Fruit fly (Drosophila melanogaster) whole organism, embryonic: ENCODE results near the gene CG33643.

Experiments
- CG10267 ChIP-seq: fragments of 200-800 bp; sonication (Bioruptor generic); optimal IDR thresholded peaks from 2 replicates; lab custom pipeline; 2018; ENCODE audit warnings: missing biosample characterization, mild to moderate bottlenecking, missing genetic modification characterization, moderate library complexity
- CG11504 ChIP-seq: fragments of 200-800 bp; sonication (Bioruptor generic); optimal IDR thresholded peaks from 3 replicates; lab custom pipeline; 2019; ENCODE audit warnings: missing biosample characterization, mild to moderate bottlenecking, missing genetic modification characterization, moderate library complexity
- CG11695 ChIP-seq: fragments of 200-800 bp; sonication (Bioruptor generic); IDR thresholded peaks from 3 replicates; pipeline ENCODE4 v1.3.6; 2022; ENCODE audit warnings: missing biosample characterization, missing genetic modification characterization
- CG12071 ChIP-seq: fragments of 200-800 bp; sonication (Bioruptor generic); optimal IDR thresholded peaks from 3 replicates; lab custom pipeline; 2018; ENCODE audit warnings: missing biosample characterization, mild to moderate bottlenecking, missing genetic modification characterization
- CG12104 ChIP-seq: fragments of 200-800 bp; sonication (Bioruptor generic); optimal IDR thresholded peaks from 3 replicates; lab custom pipeline; 2016; ENCODE audit warnings: missing biosample characterization, missing genetic modification characterization
- CG12236 ChIP-seq: fragments of 200-800 bp; sonication (Bioruptor generic); optimal IDR thresholded peaks from 2 replicates; lab custom pipeline; 2016; ENCODE audit warnings: missing biosample characterization, missing genetic modification characterization
- CG12659 ChIP-seq: fragments of 200-800 bp; sonication (Bioruptor generic); optimal IDR thresholded peaks from 3 replicates; lab custom pipeline; 2017; ENCODE audit warnings: mild to moderate bottlenecking, missing biosample characterization, missing genetic modification reagents, missing genetic modification characterization
- CG14014 ChIP-seq: fragments of 200-800 bp; sonication (Bioruptor generic); IDR thresholded peaks from 2 replicates; pipeline ENCODE4 v1.3.6; 2022; ENCODE audit warnings: missing biosample characterization, missing genetic modification characterization
- CG16779 ChIP-seq: fragments of 200-800 bp; sonication (Bioruptor generic); IDR thresholded peaks from 2 replicates; pipeline ENCODE4 v1.3.6; 2022; ENCODE audit warnings: missing biosample characterization, missing genetic modification characterization
- CG18262 ChIP-seq: fragments of 200-800 bp; optimal IDR thresholded peaks from 3 replicates; lab custom pipeline; 2019; ENCODE audit warnings: missing biosample characterization, mild to moderate bottlenecking, missing genetic modification characterization, moderate library complexity
- CG18764 ChIP-seq: fragments of 200-800 bp; sonication (Bioruptor generic); optimal IDR thresholded peaks from 3 replicates; lab custom pipeline; 2016; ENCODE audit warnings: missing biosample characterization, missing genetic modification characterization
- CG2120 ChIP-seq: fragments of 200-800 bp; sonication (Bioruptor generic); optimal IDR thresholded peaks from 3 replicates; lab custom pipeline; 2016; ENCODE audit warnings: missing biosample characterization, missing genetic modification characterization
- CG30403 ChIP-seq: fragments of 200-800 bp; sonication (Bioruptor generic); optimal IDR thresholded peaks from 3 replicates; lab custom pipeline; 2016; ENCODE audit warnings: missing biosample characterization, missing genetic modification characterization
- CG3065 ChIP-seq: fragments of 200-800 bp; sonication (Bioruptor generic); optimal IDR thresholded peaks from 2 replicates; lab custom pipeline; 2016; ENCODE audit warnings: missing biosample characterization, missing genetic modification characterization
- CG31224 ChIP-seq: fragments of 200-800 bp; sonication (Bioruptor generic); IDR thresholded peaks from 2 replicates; pipeline ENCODE4 v1.3.6; 2022; ENCODE audit warnings: missing biosample characterization, missing genetic modification characterization
- CG32532 ChIP-seq: fragments of 200-800 bp; sonication (Bioruptor generic); IDR thresholded peaks from 2 replicates; pipeline ENCODE4 v1.3.6; 2022; ENCODE audit warnings: missing biosample characterization, missing genetic modification characterization
- CG4328 ChIP-seq: fragments of 200-800 bp; sonication (Bioruptor generic); optimal IDR thresholded peaks from 3 replicates; lab custom pipeline; 2017; ENCODE audit warnings: missing biosample characterization, missing genetic modification reagents, missing genetic modification characterization
- CG6765 ChIP-seq: fragments of 200-800 bp; sonication (Bioruptor generic); optimal IDR thresholded peaks from 3 replicates; lab custom pipeline; 2017; ENCODE audit warnings: missing biosample characterization, mild to moderate bottlenecking, missing genetic modification characterization
- CG6791 ChIP-seq: fragments of 200-800 bp; sonication (Bioruptor generic); IDR thresholded peaks from 3 replicates; pipeline ENCODE4 v1.3.6; 2022; ENCODE audit warnings: missing biosample characterization, missing genetic modification characterization; ENCODE audit not compliant: partially characterized antibody
- CG7786 ChIP-seq: fragments of 200-800 bp; sonication (Bioruptor generic); optimal IDR thresholded peaks from 2 replicates; lab custom pipeline; 2016; ENCODE audit warnings: missing biosample characterization, missing genetic modification characterization
- CG8290 ChIP-seq, 3 experiments: fragments of 200-800 bp; sonication (Bioruptor generic); optimal IDR thresholded peaks; 2 replicates each; lab custom pipeline; 2016 to 2019; ENCODE audit warnings: missing biosample characterization in 3 of 3, missing genetic modification characterization in 3 of 3, mild to moderate bottlenecking in 2 of 3, moderate library complexity in 1 of 3
- CG9215 ChIP-seq: fragments of 200-800 bp; sonication (Bioruptor generic); IDR thresholded peaks from 2 replicates; pipeline ENCODE4 v1.3.6; 2022; ENCODE audit warnings: missing biosample characterization, missing genetic modification characterization
- Chrac-16 ChIP-seq: fragments of 200-800 bp; sonication (Bioruptor generic); optimal IDR thresholded peaks from 3 replicates; lab custom pipeline; 2016; ENCODE audit warnings: missing biosample characterization, missing genetic modification characterization
- Dfd ChIP-seq, 2 experiments: fragments of >200 bp; optimal IDR thresholded peaks; 2 replicates each; lab custom pipeline; 2017; ENCODE audit warnings: missing biosample characterization in 2 of 2, missing genetic modification characterization in 2 of 2
- Dll ChIP-seq: fragments of 200-800 bp; sonication (Bioruptor generic); IDR thresholded peaks from 4 replicates; pipeline ENCODE4 v1.3.6; 2022; ENCODE audit warnings: missing biosample characterization, missing genetic modification characterization; ENCODE audit not compliant: partially characterized antibody
- Hand ChIP-seq: fragments of 200-800 bp; sonication (Bioruptor generic); optimal IDR thresholded peaks from 2 replicates; lab custom pipeline; 2017; ENCODE audit warnings: mild to moderate bottlenecking, missing biosample characterization, missing genetic modification reagents, missing genetic modification characterization
- Jarid2 ChIP-seq: fragments of 200-800 bp; sonication (Bioruptor generic); optimal IDR thresholded peaks from 3 replicates; lab custom pipeline; 2017; ENCODE audit warnings: mild to moderate bottlenecking, missing biosample characterization, missing genetic modification reagents, missing genetic modification characterization
- NFAT ChIP-seq: fragments of 200-800 bp; sonication (Bioruptor generic); IDR thresholded peaks from 2 replicates; pipeline ENCODE4 v1.3.6; 2022; ENCODE audit warnings: missing biosample characterization, missing genetic modification characterization
- Xbp1 ChIP-seq: fragments of 200-800 bp; sonication (Bioruptor generic); optimal IDR thresholded peaks from 3 replicates; lab custom pipeline; 2016; ENCODE audit warnings: missing biosample characterization, mild to moderate bottlenecking, missing genetic modification characterization
- abd-A ChIP-seq: fragments of 200-800 bp; sonication (Bioruptor generic); optimal IDR thresholded peaks from 3 replicates; lab custom pipeline; 2019; ENCODE audit warnings: missing biosample characterization, mild to moderate bottlenecking, missing genetic modification characterization, moderate library complexity
- bab2 ChIP-seq: fragments of 200-800 bp; sonication (Bioruptor generic); optimal IDR thresholded peaks from 2 replicates; lab custom pipeline; 2016; ENCODE audit warnings: missing biosample characterization, missing genetic modification characterization
- bbx ChIP-seq: fragments of 200-800 bp; sonication (Bioruptor generic); IDR thresholded peaks from 2 replicates; pipeline ENCODE4 v1.3.6; 2022; ENCODE audit warnings: missing biosample characterization, missing genetic modification characterization; ENCODE audit not compliant: partially characterized antibody
- chinmo ChIP-seq: fragments of 200-800 bp; sonication (Bioruptor generic); IDR thresholded peaks from 4 replicates; pipeline ENCODE4 v1.3.6; 2022; ENCODE audit warnings: missing biosample characterization, missing genetic modification characterization; ENCODE audit not compliant: partially characterized antibody
- fu2 ChIP-seq: fragments of 200-800 bp; sonication (Bioruptor generic); optimal IDR thresholded peaks from 2 replicates; lab custom pipeline; 2016; ENCODE audit warnings: missing biosample characterization, missing genetic modification characterization
- gfzf ChIP-seq: fragments of 200-800 bp; sonication (Bioruptor generic); optimal IDR thresholded peaks from 2 replicates; lab custom pipeline; 2016; ENCODE audit warnings: missing biosample characterization, mild to moderate bottlenecking, missing genetic modification characterization, moderate library complexity
- ind ChIP-seq: fragments of 200-800 bp; sonication (Bioruptor generic); optimal IDR thresholded peaks from 3 replicates; lab custom pipeline; 2016; ENCODE audit warnings: missing biosample characterization, missing genetic modification characterization
- insv ChIP-seq, 2 experiments: fragments of 200-800 bp; sonication (Bioruptor generic); optimal IDR thresholded peaks; 3 replicates each; lab custom pipeline; 2016 to 2018; ENCODE audit warnings: missing biosample characterization in 2 of 2, missing genetic modification characterization in 2 of 2
- jumu ChIP-seq: fragments of 200-800 bp; sonication (Bioruptor generic); optimal IDR thresholded peaks from 3 replicates; lab custom pipeline; 2016; ENCODE audit warnings: missing biosample characterization, missing genetic modification characterization
- kay ChIP-seq: fragments of 200-800 bp; sonication (Bioruptor generic); optimal IDR thresholded peaks from 2 replicates; lab custom pipeline; 2016; ENCODE audit warnings: missing biosample characterization, missing genetic modification characterization
- lmd ChIP-seq: fragments of 200-800 bp; sonication (Bioruptor generic); IDR thresholded peaks from 2 replicates; pipeline ENCODE4 v1.3.6; 2022; ENCODE audit warnings: missing biosample characterization, missing genetic modification characterization
- phol ChIP-seq: fragments of 200-800 bp; sonication (Bioruptor generic); optimal IDR thresholded peaks from 3 replicates; lab custom pipeline; 2018; ENCODE audit warnings: missing biosample characterization, mild to moderate bottlenecking, missing genetic modification characterization, moderate library complexity
- pros ChIP-seq: fragments of 200-800 bp; sonication (Bioruptor generic); optimal IDR thresholded peaks from 3 replicates; lab custom pipeline; 2019; ENCODE audit warnings: missing biosample characterization, mild to moderate bottlenecking, missing genetic modification characterization, moderate library complexity
- ranshi ChIP-seq: fragments of 200-800 bp; sonication (Bioruptor generic); IDR thresholded peaks from 2 replicates; pipeline ENCODE4 v1.3.6; 2022; ENCODE audit warnings: missing biosample characterization, missing genetic modification characterization
- salm ChIP-seq: fragments of 200-800 bp; sonication (Bioruptor generic); optimal IDR thresholded peaks from 2 replicates; lab custom pipeline; 2018; ENCODE audit warnings: missing biosample characterization, mild to moderate bottlenecking, missing genetic modification characterization
- sisA ChIP-seq: fragments of 200-800 bp; sonication (Bioruptor generic); IDR thresholded peaks from 2 replicates; pipeline ENCODE4 v1.3.6; 2022; ENCODE audit warnings: missing biosample characterization, missing genetic modification characterization
- slp2 ChIP-seq: fragments of 200-800 bp; sonication (Bioruptor generic); optimal IDR thresholded peaks from 2 replicates; lab custom pipeline; 2016; ENCODE audit warnings: missing biosample characterization, missing genetic modification characterization
- vvl ChIP-seq: fragments of 200-800 bp; sonication (Bioruptor generic); IDR thresholded peaks from 2 replicates; pipeline ENCODE4 v1.3.6; 2022; ENCODE audit warnings: missing biosample characterization, missing genetic modification characterization

CG33643 gene

DNA sequence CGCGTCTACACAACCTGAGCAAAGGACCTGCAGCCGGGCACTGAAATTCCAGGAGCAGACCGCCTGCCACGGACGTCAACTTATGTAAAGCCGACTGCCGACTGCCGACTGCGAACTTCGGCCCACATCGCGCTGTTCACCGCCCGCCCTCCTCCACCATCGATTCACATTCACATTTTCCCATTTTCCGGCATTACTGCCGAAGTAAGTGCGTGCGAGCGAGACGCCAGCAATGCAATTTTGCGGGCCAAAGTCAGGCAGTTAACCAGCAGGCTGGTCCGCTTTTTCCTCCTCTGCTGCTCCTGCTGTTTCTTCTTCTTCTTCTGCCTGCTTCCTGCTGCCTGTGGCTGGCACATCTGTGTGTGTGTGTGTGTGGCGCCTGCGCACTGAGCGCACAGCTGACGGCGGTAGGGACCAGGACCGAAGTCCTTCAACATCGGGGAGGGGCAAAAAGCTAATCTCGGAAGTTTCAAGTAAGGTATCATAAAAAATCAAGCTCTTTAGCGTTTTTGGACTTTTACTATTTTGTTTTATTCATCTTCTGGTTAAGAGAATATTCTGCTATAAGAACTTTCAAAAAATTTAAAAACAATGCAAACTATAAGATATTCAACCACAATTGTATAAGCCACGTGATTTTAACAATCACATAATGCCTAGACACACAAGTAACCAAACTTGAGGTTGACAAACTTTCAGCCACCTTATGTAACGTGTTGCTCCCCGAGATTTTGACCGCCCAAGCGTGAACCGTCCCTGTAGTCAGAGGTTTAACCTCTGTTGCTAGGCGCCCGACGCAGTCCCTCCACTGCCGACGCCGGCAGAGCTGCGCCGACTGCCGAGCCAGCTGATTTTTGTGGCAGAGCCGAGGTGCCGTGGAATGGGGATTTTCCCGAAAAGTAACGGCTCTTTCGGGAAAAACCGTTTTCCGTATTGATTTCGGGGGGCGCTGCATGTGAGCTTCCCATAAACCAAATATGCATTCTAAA lies 17.2 kb downstream of the CG33643 start:
- no peak for TF ChIP-seq insv (GFP tag; optimal IDR thresholded peaks at IDR 0.05; lab: Kevin White, UChicago)
- 0 out of 2 replicates have a peak, but pooled peaks have one; percentile 39 for TF ChIP-seq CG32532 (GFP tag; lab: Robert Waterston, UW)
- peak; percentile 92 for TF ChIP-seq abd-A (tag; lab: Kevin White, UChicago)
- TF ChIP-seq bab2 (GFP tag; lab: Kevin White, UChicago): peak; percentile 42
- TF ChIP-seq Chrac-16 (GFP tag; lab: Kevin White, UChicago): peak; percentile 40
- no peak for TF ChIP-seq Dll (GFP tag; lab: Robert Waterston, UW)
- peak; percentile 69 for TF ChIP-seq CG18262
- peak; percentile 55 for TF ChIP-seq CG9215
- TF ChIP-seq CG12104 (GFP tag; lab: Kevin White, UChicago): no peak
- peak; percentile 82 for TF ChIP-seq CG2120
- peak; percentile 10 for TF ChIP-seq CG12659
- TF ChIP-seq CG10267 (tag; lab: Kevin White, UChicago): peak; percentile 15
- TF ChIP-seq bbx (GFP tag; lab: Robert Waterston, UW): 0 out of 2 replicates have a peak, but pooled peaks have one; percentile 38
- peak; percentile 34 for TF ChIP-seq NFAT (GFP tag; lab: Robert Waterston, UW)
- peak; percentile 29 for TF ChIP-seq CG4328 (GFP tag; lab: Kevin White, UChicago)
- TF ChIP-seq ind (GFP tag; lab: Kevin White, UChicago): peak; percentile 48
- TF ChIP-seq CG7786 (GFP tag; lab: Kevin White, UChicago): peak; percentile 76
- peak; percentile 27; the same call in 1 of the 2 replicates for TF ChIP-seq CG31224 (GFP tag; lab: Robert Waterston, UW)
- peak; percentile 41; the same call in 1 of the 3 replicates for TF ChIP-seq CG11695 (GFP tag; lab: Robert Waterston, UW)
- TF ChIP-seq lmd: peak; percentile 57
- peak; percentile 49 for TF ChIP-seq phol (tag; lab: Kevin White, UChicago)
- no peak for TF ChIP-seq CG16779
- TF ChIP-seq CG11504 (tag; lab: Kevin White, UChicago): peak; percentile 60
- peak; percentile 12 for TF ChIP-seq Hand (GFP tag; lab: Kevin White, UChicago)
- no peak for TF ChIP-seq CG18764 (GFP tag; lab: Kevin White, UChicago)
- TF ChIP-seq CG12236: no peak
- TF ChIP-seq CG12071 (GFP tag; lab: Kevin White, UChicago): no peak
- no peak for TF ChIP-seq pros (GFP tag; lab: Kevin White, UChicago)
- 0 out of 2 replicates have a peak, but pooled peaks have one; percentile 38 for TF ChIP-seq ranshi
- TF ChIP-seq jumu (GFP tag; lab: Kevin White, UChicago): peak; percentile 37
- TF ChIP-seq Dfd (GFP tag; optimal IDR thresholded peaks at IDR 0.05; lab: Kevin White, UChicago): peak in 1 of 2 experiments; percentile 72
- peak; percentile 10; the same call in 1 of the 2 replicates for TF ChIP-seq sisA (GFP tag; lab: Robert Waterston, UW)
- TF ChIP-seq vvl (GFP tag; lab: Robert Waterston, UW): no peak
- TF ChIP-seq fu2 (GFP tag; lab: Kevin White, UChicago): peak; percentile 57
- no peak for TF ChIP-seq CG3065 (GFP tag; lab: Kevin White, UChicago)
- peak; percentile 77 for TF ChIP-seq CG30403 (GFP tag; lab: Kevin White, UChicago)
- TF ChIP-seq CG14014 (GFP tag; lab: Robert Waterston, UW): 0 out of 2 replicates have a peak, but pooled peaks have one; percentile 15
- TF ChIP-seq gfzf (GFP tag; lab: Kevin White, UChicago): no peak
- peak; percentile 41 for TF ChIP-seq CG8290 (GFP tag; optimal IDR thresholded peaks at IDR 0.05; lab: Kevin White, UChicago)
- peak in 1 of 2 experiments; percentile 32 for TF ChIP-seq CG8290 (tag; optimal IDR thresholded peaks at IDR 0.05; lab: Kevin White, UChicago)
- peak; percentile 21 for TF ChIP-seq CG6765 (GFP tag; lab: Kevin White, UChicago)
- peak; percentile 59; the same call in 1 of the 4 replicates for TF ChIP-seq chinmo (GFP tag; lab: Robert Waterston, UW)
- TF ChIP-seq CG6791 (GFP tag; lab: Robert Waterston, UW): peak; percentile 52; the same call in 2 of the 3 replicates
- no peak for TF ChIP-seq Jarid2 (GFP tag; lab: Kevin White, UChicago)
- no peak for TF ChIP-seq salm
- peak; percentile 30 for TF ChIP-seq kay (GFP tag; lab: Kevin White, UChicago)
- TF ChIP-seq Xbp1 (GFP tag; lab: Kevin White, UChicago): peak; percentile 50
- TF ChIP-seq slp2 (GFP tag; lab: Kevin White, UChicago): peak; percentile 1
